Worm (Caenorhabditis elegans) whole organism, L4 larva: ENCODE measurements around the gene R09B5.11.

Source experiments
- D1046.2 ChIP-seq: fragments of 200-800 bp; sonication (Bioruptor generic); IDR thresholded peaks from 2 replicates; pipeline ENCODE4 v1.3.6; 2022; ENCODE audit warnings: missing genetic modification characterization, missing compliant biosample characterization
- F10B5.3 ChIP-seq: sonication (generic microtip); optimal IDR thresholded peaks from 2 replicates; lab custom pipeline; 2016; ENCODE audit warnings: mild to moderate bottlenecking, missing genetic modification characterization, missing compliant biosample characterization
- F37D6.2 ChIP-seq: sonication (generic microtip); optimal IDR thresholded peaks from 2 replicates; lab custom pipeline; 2016; ENCODE audit warnings: mild to moderate bottlenecking, missing genetic modification characterization, missing compliant biosample characterization
- R02D3.7 ChIP-seq: fragments of 150-350 bp; sonication (generic microtip); optimal IDR thresholded peaks from 3 replicates; lab custom pipeline; 2014; ENCODE audit warnings: missing biosample characterization, missing genetic modification characterization
- Y5F2A.4 ChIP-seq: fragments of 200-800 bp; sonication (Bioruptor generic); optimal IDR thresholded peaks from 2 replicates; lab custom pipeline; 2018; ENCODE audit warnings: mild to moderate bottlenecking, missing genetic modification characterization, missing compliant biosample characterization
- ZK337.2 ChIP-seq: fragments of 200-800 bp; sonication (Bioruptor generic); IDR thresholded peaks from 2 replicates; pipeline ENCODE4 v1.3.6; 2022; ENCODE audit warnings: missing genetic modification reagents, missing genetic modification characterization, missing compliant biosample characterization
- ZK546.5 ChIP-seq, 2 experiments: sonication (generic microtip); optimal IDR thresholded peaks; 2 replicates each; lab custom pipeline; 2017; ENCODE audit warnings: missing biosample characterization in 2 of 2, missing genetic modification characterization in 2 of 2
- aha-1 ChIP-seq: fragments of 150-350 bp; peaks from one replicate; lab custom pipeline; 2014; ENCODE audit warnings: missing biosample characterization, missing genetic modification characterization
- aly-2 ChIP-seq: sonication (generic microtip); optimal IDR thresholded peaks from 2 replicates; lab custom pipeline; 2018; ENCODE audit warnings: missing biosample characterization, missing genetic modification characterization
- ceh-20 ChIP-seq: fragments of 200-800 bp; sonication (Bioruptor generic); IDR thresholded peaks from 2 replicates; pipeline ENCODE4 v1.3.6; 2022; ENCODE audit warnings: missing genetic modification reagents, missing genetic modification characterization, missing compliant biosample characterization
- ceh-62 ChIP-seq: sonication (generic microtip); optimal IDR thresholded peaks from 2 replicates; lab custom pipeline; 2017; ENCODE audit warnings: missing biosample characterization, missing genetic modification characterization
- daf-16 ChIP-seq, 3 experiments: sonication (generic microtip); optimal IDR thresholded peaks; 2 replicates each; lab custom pipeline; 2016 to 2017; ENCODE audit warnings: missing genetic modification characterization in 3 of 3, missing genetic modification reagents in 3 of 3, mild to moderate bottlenecking in 2 of 3, missing compliant biosample characterization in 2 of 3, missing biosample characterization in 1 of 3, moderate library complexity in 1 of 3
- daf-19 ChIP-seq: fragments of 200-800 bp; sonication (Bioruptor generic); conservative IDR thresholded peaks from 2 replicates; pipeline ENCODE4 v1.3.6; 2022; ENCODE audit warnings: missing genetic modification characterization, missing compliant biosample characterization
- duxl-1 ChIP-seq: sonication (generic microtip); optimal IDR thresholded peaks from 2 replicates; lab custom pipeline; 2016; ENCODE audit warnings: mild to moderate bottlenecking, missing genetic modification characterization, moderate library complexity, missing compliant biosample characterization; ENCODE audit not compliant: poor library complexity
- dve-1 ChIP-seq: sonication (generic microtip); optimal IDR thresholded peaks from 2 replicates; lab custom pipeline; 2017; ENCODE audit warnings: antibody characterized with exemption, mild to moderate bottlenecking, missing genetic modification characterization, missing compliant biosample characterization; ENCODE audit not compliant: insufficient read depth
- egl-43 ChIP-seq: fragments of 200-800 bp; sonication (Bioruptor generic); IDR thresholded peaks from 2 replicates; pipeline ENCODE4 v1.3.6; 2022; ENCODE audit warnings: missing genetic modification reagents, missing genetic modification characterization, missing compliant biosample characterization
- fkh-10 ChIP-seq: fragments of 150-350 bp; optimal IDR thresholded peaks from 2 replicates; lab custom pipeline; 2014; ENCODE audit warnings: missing biosample characterization, missing genetic modification reagents, missing genetic modification characterization
- gei-8 ChIP-seq: fragments of 200-800 bp; sonication (Bioruptor generic); optimal IDR thresholded peaks from 2 replicates; lab custom pipeline; 2018; ENCODE audit warnings: mild to moderate bottlenecking, missing genetic modification characterization, missing compliant biosample characterization
- hif-1 ChIP-seq, 2 experiments: sonication (generic microtip); optimal IDR thresholded peaks; 2 replicates each; lab custom pipeline; 2016 to 2017; ENCODE audit warnings: missing compliant biosample characterization in 2 of 2, missing genetic modification characterization in 2 of 2, missing genetic modification reagents in 2 of 2, missing genotype in 2 of 2, mild to moderate bottlenecking in 1 of 2
- hlh-30 ChIP-seq: sonication (generic microtip); optimal IDR thresholded peaks from 2 replicates; lab custom pipeline; 2017; ENCODE audit warnings: antibody characterized with exemption, mild to moderate bottlenecking, missing genetic modification characterization, missing compliant biosample characterization; ENCODE audit not compliant: insufficient read depth
- jun-1 ChIP-seq: fragments of 150-350 bp; optimal IDR thresholded peaks from 2 replicates; lab custom pipeline; 2014; ENCODE audit warnings: missing biosample characterization, missing genetic modification reagents, missing genetic modification characterization
- lin-1 ChIP-seq: fragments of 200-800 bp; sonication (Bioruptor generic); IDR thresholded peaks from 2 replicates; pipeline ENCODE4 v1.3.6; 2022; ENCODE audit warnings: missing genetic modification reagents, missing genetic modification characterization, missing compliant biosample characterization
- lir-3 ChIP-seq: sonication (generic microtip); optimal IDR thresholded peaks from 2 replicates; lab custom pipeline; 2016; ENCODE audit warnings: mild to moderate bottlenecking, missing genetic modification characterization, missing compliant biosample characterization
- madf-9 ChIP-seq: fragments of 200-800 bp; sonication (Bioruptor generic); conservative IDR thresholded peaks from 2 replicates; pipeline ENCODE4 v1.3.6; 2022; ENCODE audit warnings: missing genetic modification reagents, missing genetic modification characterization, missing compliant biosample characterization
- mdl-1 ChIP-seq, 2 experiments: fragments of 150-350 bp in 1 of 2; sonication (generic microtip) in 1 of 2; optimal IDR thresholded peaks; 2 replicates each; lab custom pipeline; 2014 to 2017; ENCODE audit warnings: missing biosample characterization in 2 of 2, missing genetic modification characterization in 2 of 2
- mdt-29 ChIP-seq: fragments of 200-800 bp; sonication (Bioruptor generic); IDR thresholded peaks from 2 replicates; pipeline ENCODE4 v1.3.6; 2022; ENCODE audit warnings: missing genetic modification reagents, missing genetic modification characterization, missing compliant biosample characterization
- mep-1 ChIP-seq: fragments of 150-350 bp; sonication (generic microtip); optimal IDR thresholded peaks from 3 replicates; lab custom pipeline; 2014; ENCODE audit warnings: missing biosample characterization, missing genetic modification characterization
- mes-2 ChIP-seq: sonication (generic microtip); optimal IDR thresholded peaks from 2 replicates; lab custom pipeline; 2016; ENCODE audit warnings: missing genotype, mild to moderate bottlenecking, missing genetic modification characterization, missing compliant biosample characterization; ENCODE audit not compliant: poor library complexity, severe bottlenecking
- mxl-2 ChIP-seq: fragments of 200-800 bp; sonication (Bioruptor generic); conservative IDR thresholded peaks from 2 replicates; pipeline ENCODE4 v1.3.6; 2022; ENCODE audit warnings: missing genetic modification reagents, missing genetic modification characterization, missing compliant biosample characterization
- nhr-11 ChIP-seq: fragments of 150-350 bp; optimal IDR thresholded peaks from 2 replicates; lab custom pipeline; 2014; ENCODE audit warnings: missing biosample characterization, missing genetic modification characterization
- nhr-111 ChIP-seq: fragments of 200-800 bp; sonication (Bioruptor generic); optimal IDR thresholded peaks from 2 replicates; lab custom pipeline; 2018; ENCODE audit warnings: mild to moderate bottlenecking, missing genetic modification characterization, missing compliant biosample characterization
- nhr-237 ChIP-seq: sonication (generic microtip); optimal IDR thresholded peaks from 2 replicates; lab custom pipeline; 2017; ENCODE audit warnings: missing biosample characterization, missing genetic modification characterization
- nhr-25 ChIP-seq: sonication (generic microtip); optimal IDR thresholded peaks from 2 replicates; lab custom pipeline; 2017; ENCODE audit warnings: missing genetic modification characterization, mild to moderate bottlenecking, missing compliant biosample characterization, antibody characterized with exemption, moderate library complexity, borderline replicate concordance; ENCODE audit not compliant: insufficient read depth
- nhr-41 ChIP-seq: fragments of 200-800 bp; sonication (Bioruptor generic); IDR thresholded peaks from 2 replicates; pipeline ENCODE4 v1.3.6; 2022; ENCODE audit warnings: missing genetic modification reagents, missing genetic modification characterization, missing compliant biosample characterization
- nhr-42 ChIP-seq: fragments of 200-800 bp; sonication (Bioruptor generic); IDR thresholded peaks from 2 replicates; pipeline ENCODE4 v1.3.6; 2022; ENCODE audit warnings: missing genetic modification characterization, missing compliant biosample characterization
- nhr-76 ChIP-seq: fragments of 150-350 bp; optimal IDR thresholded peaks from 2 replicates; lab custom pipeline; 2014; ENCODE audit warnings: missing biosample characterization, missing genetic modification characterization
- nhr-77 ChIP-seq: fragments of 150-350 bp; optimal IDR thresholded peaks from 2 replicates; lab custom pipeline; 2014; ENCODE audit warnings: missing biosample characterization, missing genetic modification characterization
- pha-4 ChIP-seq, 2 experiments: fragments of 150-350 bp in 1 of 2; fragments of 200-800 bp in 1 of 2; sonication (Bioruptor generic) in 1 of 2; IDR thresholded peaks in 1 of 2; optimal IDR thresholded peaks in 1 of 2; 2 replicates each; pipeline versions ENCODE4 v1.3.6 to Lab custom; 2014 to 2022; ENCODE audit warnings: missing genetic modification characterization in 2 of 2, missing genetic modification reagents in 2 of 2, missing biosample characterization in 1 of 2, missing compliant biosample characterization in 1 of 2
- php-3 ChIP-seq: fragments of 200-800 bp; sonication (Bioruptor generic); IDR thresholded peaks from 2 replicates; pipeline ENCODE4 v1.3.6; 2022; ENCODE audit warnings: missing genetic modification reagents, missing genetic modification characterization, missing compliant biosample characterization
- pqm-1 ChIP-seq: sonication (generic microtip); optimal IDR thresholded peaks from 2 replicates; lab custom pipeline; 2017; ENCODE audit warnings: missing biosample characterization, missing genetic modification characterization
- set-16 ChIP-seq: fragments of 200-800 bp; sonication (Bioruptor generic); IDR thresholded peaks from 2 replicates; pipeline ENCODE4 v1.3.6; 2022; ENCODE audit warnings: missing genetic modification reagents, missing genetic modification characterization, missing compliant biosample characterization
- snpc-1.2 ChIP-seq: fragments of 200-800 bp; sonication (Bioruptor generic); IDR thresholded peaks from 2 replicates; pipeline ENCODE4 v1.3.6; 2022; ENCODE audit warnings: missing genetic modification reagents, missing genetic modification characterization, missing compliant biosample characterization
- tag-97 ChIP-seq: fragments of 200-800 bp; sonication (Bioruptor generic); IDR thresholded peaks from 2 replicates; pipeline ENCODE4 v1.3.6; 2022; ENCODE audit warnings: missing genetic modification characterization, missing compliant biosample characterization
- unc-39 ChIP-seq: sonication (generic microtip); optimal IDR thresholded peaks from 2 replicates; lab custom pipeline; 2017; ENCODE audit warnings: missing biosample characterization, missing genetic modification characterization
- unc-62 ChIP-seq, 3 experiments: fragments of 150-350 bp in 1 of 3; sonication (generic microtip); optimal IDR thresholded peaks in 2 of 3; peaks in 1 of 3; 1 replicate in 1 of 3; 2 replicates in 2 of 3; lab custom pipeline; 2014 to 2017; ENCODE audit warnings: missing biosample characterization in 3 of 3, missing genetic modification characterization in 3 of 3, missing genetic modification reagents in 3 of 3, missing genotype in 1 of 3
- zag-1 ChIP-seq: fragments of 150-350 bp; optimal IDR thresholded peaks from 2 replicates; lab custom pipeline; 2014; ENCODE audit warnings: missing biosample characterization, missing genetic modification characterization
- zip-11 ChIP-seq: fragments of 200-800 bp; sonication (Bioruptor generic); IDR thresholded peaks from 2 replicates; pipeline ENCODE4 v1.3.6; 2022; ENCODE audit warnings: missing genetic modification characterization, missing compliant biosample characterization

Gene R09B5.11

ce11 chrV:1471078-1471969 lies 32.3 kb downstream of the R09B5.11 start (continued):
- TF ChIP-seq ceh-20 (GFP tag; lab: Robert Waterston, UW) = no peak
- TF ChIP-seq hif-1 (tag; optimal IDR thresholded peaks at IDR 0.05; lab: Kevin White, UChicago) = no peak
- TF ChIP-seq hlh-30 (tag; lab: Kevin White, UChicago) = peak; percentile 17
- no peak for TF ChIP-seq aly-2 (tag; lab: Kevin White, UChicago)
- no peak for TF ChIP-seq mdt-29 (GFP tag; lab: Robert Waterston, UW)
- peak in 1 of 2 experiments; percentile 31 for TF ChIP-seq mdl-1 (tag; optimal IDR thresholded peaks at IDR 0.05; lab: Kevin White, UChicago)
- TF ChIP-seq lir-3 = no peak
- no peak for TF ChIP-seq duxl-1
- no peak for TF ChIP-seq zip-11
- TF ChIP-seq ZK337.2 (GFP tag; lab: Robert Waterston, UW) = 0 out of 2 replicates have a peak, but pooled peaks have one; percentile 14
- TF ChIP-seq R02D3.7 = no peak
- peak; percentile 75 for TF ChIP-seq mep-1 (tag; lab: Kevin White, UChicago)
- TF ChIP-seq Y5F2A.4 = no peak
- peak; percentile 18 for TF ChIP-seq F37D6.2 (tag; lab: Kevin White, UChicago)
- TF ChIP-seq jun-1 = no peak
- TF ChIP-seq ZK546.5 (tag; optimal IDR thresholded peaks at IDR 0.05; lab: Kevin White, UChicago) = no peak
- no peak for TF ChIP-seq zag-1 (tag; lab: Kevin White, UChicago)
- no peak for TF ChIP-seq set-16 (GFP tag; lab: Robert Waterston, UW)
- TF ChIP-seq tag-97 = no peak
- TF ChIP-seq daf-19 = no peak
- peak; percentile 77 for TF ChIP-seq mes-2 (tag; lab: Kevin White, UChicago)
- peak in 1 of 2 experiments; percentile 9 for TF ChIP-seq unc-62 (GFP tag; optimal IDR thresholded peaks at IDR 0.05 in 1 of 2; lab: Kevin White, UChicago)
- TF ChIP-seq unc-62 (tag; optimal IDR thresholded peaks at IDR 0.05; lab: Kevin White, UChicago) = no peak
- no peak for TF ChIP-seq egl-43 (GFP tag; lab: Robert Waterston, UW)
- peak; percentile 70 for TF ChIP-seq nhr-77
- peak; percentile 85 for TF ChIP-seq dve-1 (tag; lab: Kevin White, UChicago)
- TF ChIP-seq gei-8 = no peak
- TF ChIP-seq D1046.2 (GFP tag; lab: Robert Waterston, UW) = no peak
- no peak for TF ChIP-seq unc-39
- no peak for TF ChIP-seq lin-1 (GFP tag; lab: Robert Waterston, UW)
- TF ChIP-seq nhr-111 (GFP tag; lab: Kevin White, UChicago) = no peak
- TF ChIP-seq madf-9 (GFP tag; lab: Robert Waterston, UW) = no peak
- peak; percentile 17 for TF ChIP-seq nhr-11 (tag; lab: Kevin White, UChicago)
- no peak for TF ChIP-seq mxl-2 (GFP tag; lab: Robert Waterston, UW)
- no peak for TF ChIP-seq daf-16 (GFP tag; optimal IDR thresholded peaks at IDR 0.05; lab: Kevin White, UChicago)
- peak; percentile 61 for TF ChIP-seq daf-16 (tag; optimal IDR thresholded peaks at IDR 0.05; lab: Kevin White, UChicago)
- no peak for TF ChIP-seq nhr-25 (tag; lab: Kevin White, UChicago)
- no peak for TF ChIP-seq ceh-62 (tag; lab: Kevin White, UChicago)
- TF ChIP-seq snpc-1.2 (GFP tag; lab: Robert Waterston, UW) = no peak
- no peak for TF ChIP-seq pqm-1 (tag; lab: Kevin White, UChicago)
- no peak for TF ChIP-seq nhr-42
- TF ChIP-seq nhr-76 = no peak
- TF ChIP-seq fkh-10 (GFP tag; lab: Kevin White, UChicago) = peak; percentile 62
- no peak for TF ChIP-seq nhr-237 (tag; lab: Kevin White, UChicago)
- peak; percentile 97 for TF ChIP-seq aha-1 (tag; lab: Kevin White, UChicago)
- TF ChIP-seq nhr-41 = no peak
- TF ChIP-seq pha-4 (GFP tag; IDR thresholded peaks at IDR 0.05; lab: Robert Waterston, UW) = no peak
- TF ChIP-seq pha-4 (tag; optimal IDR thresholded peaks at IDR 0.05; lab: Kevin White, UChicago) = no peak
- no peak for TF ChIP-seq F10B5.3 (tag; lab: Kevin White, UChicago)
- TF ChIP-seq php-3 (GFP tag; lab: Robert Waterston, UW) = no peak
